Fruit fly (Drosophila melanogaster) whole organism, embryonic: ENCODE data around the gene Cdc7.

Experiments
- ATbp ChIP-seq: fragments of 200-800 bp; sonication (Bioruptor generic); optimal IDR thresholded peaks from 2 replicates; lab custom pipeline; 2017; ENCODE audit warnings: missing biosample characterization, mild to moderate bottlenecking, missing genetic modification characterization, missing genetic modification reagents
- Atf-2 ChIP-seq: fragments of 200-800 bp; sonication (Bioruptor generic); optimal IDR thresholded peaks from 2 replicates; lab custom pipeline; 2016; ENCODE audit warnings: missing biosample characterization, missing genetic modification characterization
- C15 ChIP-seq: fragments of 200-800 bp; sonication (Bioruptor generic); IDR thresholded peaks from 3 replicates; pipeline ENCODE4 v1.3.6; 2022; ENCODE audit warnings: missing biosample characterization, missing genetic modification characterization
- CG10543 ChIP-seq: fragments of 200-800 bp; sonication (Bioruptor generic); optimal IDR thresholded peaks from 3 replicates; lab custom pipeline; 2017; ENCODE audit warnings: missing biosample characterization, mild to moderate bottlenecking, missing genetic modification characterization, moderate library complexity
- CG11696 ChIP-seq: fragments of 200-800 bp; sonication (Bioruptor generic); IDR thresholded peaks from 2 replicates; pipeline ENCODE4 v1.3.6; 2022; ENCODE audit warnings: missing biosample characterization, missing genetic modification characterization
- CG11723 ChIP-seq: fragments of 200-800 bp; sonication (Bioruptor generic); optimal IDR thresholded peaks from 2 replicates; lab custom pipeline; 2017; ENCODE audit warnings: missing biosample characterization, mild to moderate bottlenecking, missing genetic modification characterization
- CG1233 ChIP-seq: fragments of 200-800 bp; sonication (Bioruptor generic); optimal IDR thresholded peaks from 4 replicates; lab custom pipeline; 2018; ENCODE audit warnings: missing biosample characterization, mild to moderate bottlenecking, missing genetic modification characterization
- CG13296 ChIP-seq: fragments of 200-800 bp; sonication (Bioruptor generic); optimal IDR thresholded peaks from 3 replicates; lab custom pipeline; 2018; ENCODE audit warnings: missing biosample characterization, mild to moderate bottlenecking, missing genetic modification characterization
- CG13424 ChIP-seq: fragments of 200-800 bp; sonication (Bioruptor generic); optimal IDR thresholded peaks from 2 replicates; lab custom pipeline; 2019; ENCODE audit warnings: missing biosample characterization, mild to moderate bottlenecking, missing genetic modification characterization, moderate library complexity
- CG14050 ChIP-seq: fragments of 200-800 bp; sonication (Bioruptor generic); IDR thresholded peaks from 3 replicates; pipeline ENCODE4 v1.3.6; 2022; ENCODE audit warnings: missing biosample characterization, missing genetic modification characterization
- CG14710 ChIP-seq: fragments of 200-800 bp; sonication (Bioruptor generic); optimal IDR thresholded peaks from 3 replicates; lab custom pipeline; 2019; ENCODE audit warnings: missing biosample characterization, mild to moderate bottlenecking, missing genetic modification characterization, moderate library complexity
- CG14965 ChIP-seq: fragments of 200-800 bp; sonication (Bioruptor generic); optimal IDR thresholded peaks from 2 replicates; lab custom pipeline; 2016; ENCODE audit warnings: missing biosample characterization, missing genetic modification characterization, borderline replicate concordance
- CG15269 ChIP-seq: fragments of 200-800 bp; sonication (Bioruptor generic); optimal IDR thresholded peaks from 2 replicates; lab custom pipeline; 2018; ENCODE audit warnings: missing biosample characterization, mild to moderate bottlenecking, missing genetic modification characterization, moderate library complexity
- CG16779 ChIP-seq: fragments of 200-800 bp; sonication (Bioruptor generic); IDR thresholded peaks from 2 replicates; pipeline ENCODE4 v1.3.6; 2022; ENCODE audit warnings: missing biosample characterization, missing genetic modification characterization
- CG16813 ChIP-seq: fragments of 200-800 bp; sonication (Bioruptor generic); IDR thresholded peaks from 3 replicates; pipeline ENCODE4 v1.3.6; 2022; ENCODE audit warnings: missing biosample characterization, missing genetic modification characterization; ENCODE audit not compliant: partially characterized antibody
- CG17359 ChIP-seq: fragments of 200-800 bp; sonication (Bioruptor generic); optimal IDR thresholded peaks from 3 replicates; lab custom pipeline; 2018; ENCODE audit warnings: missing biosample characterization, mild to moderate bottlenecking, missing genetic modification characterization, moderate library complexity
- CG17802 ChIP-seq: fragments of 200-800 bp; sonication (Bioruptor generic); optimal IDR thresholded peaks from 2 replicates; lab custom pipeline; 2018; ENCODE audit warnings: missing biosample characterization, mild to moderate bottlenecking, missing genetic modification characterization, moderate library complexity
- CG31365 ChIP-seq: fragments of 200-800 bp; sonication (Bioruptor generic); optimal IDR thresholded peaks from 2 replicates; lab custom pipeline; 2018; ENCODE audit warnings: missing biosample characterization, mild to moderate bottlenecking, missing genetic modification characterization
- CG33213 ChIP-seq: fragments of 200-800 bp; sonication (Bioruptor generic); optimal IDR thresholded peaks from 3 replicates; lab custom pipeline; 2016; ENCODE audit warnings: missing biosample characterization, missing genetic modification characterization
- CG3847 ChIP-seq: fragments of 200-800 bp; sonication (Bioruptor generic); IDR thresholded peaks from 2 replicates; pipeline ENCODE4 v1.3.6; 2022; ENCODE audit warnings: missing biosample characterization, missing genetic modification characterization
- CG4617 ChIP-seq: fragments of 200-800 bp; sonication (Bioruptor generic); optimal IDR thresholded peaks from 3 replicates; lab custom pipeline; 2016; ENCODE audit warnings: missing biosample characterization, missing genetic modification characterization, borderline replicate concordance
- CG5180 ChIP-seq: fragments of 200-800 bp; sonication (Bioruptor generic); optimal IDR thresholded peaks from 3 replicates; lab custom pipeline; 2017; ENCODE audit warnings: missing biosample characterization, missing genetic modification characterization, mild to moderate bottlenecking, moderate library complexity, missing genetic modification reagents
- CG5953 ChIP-seq: fragments of 200-800 bp; sonication (Bioruptor generic); IDR thresholded peaks from 2 replicates; pipeline ENCODE4 v1.3.6; 2022; ENCODE audit warnings: missing biosample characterization, missing genetic modification characterization
- CG7928 ChIP-seq: fragments of 200-800 bp; sonication (Bioruptor generic); optimal IDR thresholded peaks from 2 replicates; lab custom pipeline; 2017; ENCODE audit warnings: missing biosample characterization, mild to moderate bottlenecking, missing genetic modification characterization
- CG8765 ChIP-seq: fragments of 200-800 bp; sonication (Bioruptor generic); IDR thresholded peaks from 2 replicates; pipeline ENCODE4 v1.3.6; 2022; ENCODE audit warnings: missing biosample characterization, missing genetic modification characterization
- CG8924 ChIP-seq: fragments of 200-800 bp; optimal IDR thresholded peaks from 3 replicates; lab custom pipeline; 2019; ENCODE audit warnings: missing biosample characterization, mild to moderate bottlenecking, missing genetic modification characterization, moderate library complexity
- Camta ChIP-seq: fragments of 200-800 bp; sonication (Bioruptor generic); optimal IDR thresholded peaks from 2 replicates; lab custom pipeline; 2016; ENCODE audit warnings: missing biosample characterization, missing genetic modification characterization
- Deaf1 ChIP-seq: fragments of 200-800 bp; optimal IDR thresholded peaks from 3 replicates; lab custom pipeline; 2019; ENCODE audit warnings: missing biosample characterization, mild to moderate bottlenecking, missing genetic modification characterization, moderate library complexity
- Ets97D ChIP-seq: fragments of 200-800 bp; sonication (Bioruptor generic); optimal IDR thresholded peaks from 3 replicates; lab custom pipeline; 2016; ENCODE audit warnings: missing biosample characterization, missing genetic modification characterization
- HLHmδ ChIP-seq: fragments of 200-800 bp; sonication (Bioruptor generic); optimal IDR thresholded peaks from 2 replicates; lab custom pipeline; 2018; ENCODE audit warnings: missing biosample characterization, mild to moderate bottlenecking, missing genetic modification characterization, moderate library complexity
- Hmx ChIP-seq: fragments of 200-800 bp; sonication (Bioruptor generic); optimal IDR thresholded peaks from 2 replicates; lab custom pipeline; 2016; ENCODE audit warnings: missing biosample characterization, missing genetic modification characterization
- MTF-1 ChIP-seq: fragments of 200-800 bp; sonication (Bioruptor generic); optimal IDR thresholded peaks from 2 replicates; lab custom pipeline; 2018; ENCODE audit warnings: missing biosample characterization, mild to moderate bottlenecking, missing genetic modification characterization, borderline replicate concordance
- Max ChIP-seq: fragments of 200-800 bp; sonication (Bioruptor generic); optimal IDR thresholded peaks from 2 replicates; lab custom pipeline; 2016; ENCODE audit warnings: missing biosample characterization, mild to moderate bottlenecking, missing genetic modification characterization
- NFAT ChIP-seq: fragments of 200-800 bp; sonication (Bioruptor generic); IDR thresholded peaks from 2 replicates; pipeline ENCODE4 v1.3.6; 2022; ENCODE audit warnings: missing biosample characterization, missing genetic modification characterization
- Vsx1 ChIP-seq: fragments of 200-800 bp; sonication (Bioruptor generic); optimal IDR thresholded peaks from 2 replicates; lab custom pipeline; 2017; ENCODE audit warnings: missing biosample characterization, mild to moderate bottlenecking, missing genetic modification characterization, missing genetic modification reagents
- YL-1 ChIP-seq: fragments of 200-800 bp; sonication (Bioruptor generic); optimal IDR thresholded peaks from 3 replicates; lab custom pipeline; 2017; ENCODE audit warnings: missing biosample characterization, mild to moderate bottlenecking, missing genetic modification characterization
- cad ChIP-seq: fragments of >200 bp; optimal IDR thresholded peaks from 2 replicates; lab custom pipeline; 2017; ENCODE audit warnings: missing biosample characterization, missing genetic modification characterization
- chn ChIP-seq: fragments of 200-800 bp; sonication (Bioruptor generic); optimal IDR thresholded peaks from 2 replicates; lab custom pipeline; 2016; ENCODE audit warnings: missing biosample characterization, missing genetic modification characterization
- crc ChIP-seq: fragments of 200-800 bp; sonication (Bioruptor generic); optimal IDR thresholded peaks from 2 replicates; lab custom pipeline; 2016; ENCODE audit warnings: missing biosample characterization, missing genetic modification characterization
- dan ChIP-seq: fragments of 200-800 bp; sonication (Bioruptor generic); IDR thresholded peaks from 2 replicates; pipeline ENCODE4 v1.3.6; 2022; ENCODE audit warnings: missing biosample characterization, missing genetic modification characterization
- ems ChIP-seq: fragments of 200-800 bp; sonication (Bioruptor generic); optimal IDR thresholded peaks from 3 replicates; lab custom pipeline; 2016; ENCODE audit warnings: missing biosample characterization, missing genetic modification characterization
- gce ChIP-seq: fragments of 200-800 bp; sonication (Bioruptor generic); IDR thresholded peaks from 3 replicates; pipeline ENCODE4 v1.3.6; 2022; ENCODE audit warnings: missing biosample characterization, missing genetic modification characterization
- gcm2 ChIP-seq: fragments of 200-800 bp; sonication (Bioruptor generic); optimal IDR thresholded peaks from 2 replicates; lab custom pipeline; 2016; ENCODE audit warnings: missing biosample characterization, missing genetic modification characterization
- gsb ChIP-seq: fragments of 200-800 bp; sonication (Bioruptor generic); IDR thresholded peaks from 2 replicates; pipeline ENCODE4 v1.3.6; 2022; ENCODE audit warnings: missing biosample characterization, missing genetic modification characterization
- ken ChIP-seq: fragments of 200-800 bp; sonication (Bioruptor generic); IDR thresholded peaks from 3 replicates; pipeline ENCODE4 v1.3.6; 2022; ENCODE audit warnings: missing biosample characterization, missing genetic modification characterization
- luna ChIP-seq: fragments of 200-800 bp; sonication (Bioruptor generic); optimal IDR thresholded peaks from 2 replicates; lab custom pipeline; 2016; ENCODE audit warnings: missing biosample characterization, missing genetic modification characterization
- sc ChIP-seq, 3 experiments: fragments of >200 bp in 2 of 3; fragments of 200-800 bp in 1 of 3; sonication (Bioruptor generic) in 1 of 3; optimal IDR thresholded peaks; 2 replicates in 2 of 3; 3 replicates in 1 of 3; lab custom pipeline; 2017; ENCODE audit warnings: mild to moderate bottlenecking in 1 of 3, missing biosample characterization in 1 of 3, missing genetic modification characterization in 1 of 3, missing genetic modification reagents in 1 of 3
- slp2 ChIP-seq: fragments of 200-800 bp; sonication (Bioruptor generic); optimal IDR thresholded peaks from 2 replicates; lab custom pipeline; 2016; ENCODE audit warnings: missing biosample characterization, missing genetic modification characterization
- sob ChIP-seq: fragments of 200-800 bp; sonication (Bioruptor generic); IDR thresholded peaks from 2 replicates; pipeline ENCODE4 v1.3.6; 2022; ENCODE audit warnings: missing biosample characterization, missing genetic modification characterization
- vvl ChIP-seq: fragments of 200-800 bp; sonication (Bioruptor generic); IDR thresholded peaks from 2 replicates; pipeline ENCODE4 v1.3.6; 2022; ENCODE audit warnings: missing biosample characterization, missing genetic modification characterization
- wor ChIP-seq: fragments of 200-800 bp; sonication (Bioruptor generic); IDR thresholded peaks from 2 replicates; pipeline ENCODE4 v1.3.6; 2022; ENCODE audit warnings: missing biosample characterization, missing genetic modification characterization

The Cdc7 gene

DNA sequence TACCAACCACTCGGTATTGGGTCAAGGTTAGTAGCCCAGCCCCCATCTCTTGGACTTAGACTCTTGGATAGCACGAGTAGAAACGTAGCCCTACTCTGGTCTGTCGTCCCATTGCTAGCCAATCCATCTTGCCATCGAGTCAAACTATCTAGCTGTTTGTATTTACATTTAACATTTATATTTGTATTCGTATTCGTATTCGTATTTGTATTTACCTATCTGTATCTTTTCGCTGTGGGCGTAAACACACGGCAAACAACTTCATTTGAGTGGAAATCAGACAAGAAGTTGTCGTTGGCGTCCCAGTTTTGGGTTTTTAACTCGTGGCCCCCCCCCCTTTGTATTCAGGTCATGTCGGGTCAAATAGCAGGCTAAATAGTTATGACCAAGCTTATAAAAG lies 40.1 kb upstream of the Cdc7 start (continued):
- no peak for TF ChIP-seq CG3847 (GFP tag; lab: Robert Waterston, UW)
- TF ChIP-seq CG14965 (GFP tag; lab: Kevin White, UChicago), result peak; percentile 4
- TF ChIP-seq CG16779 (GFP tag; lab: Robert Waterston, UW), result no peak
- TF ChIP-seq CG33213 (GFP tag; lab: Kevin White, UChicago), result peak; percentile 22
- no peak for TF ChIP-seq CG7928 (GFP tag; lab: Kevin White, UChicago)
- no peak for TF ChIP-seq CG16813
- TF ChIP-seq gcm2, result no peak
- TF ChIP-seq vvl (GFP tag; lab: Robert Waterston, UW), result peak; percentile 34; the same call in 1 of the 2 replicates
- peak; percentile 37 for TF ChIP-seq CG15269 (tag; lab: Kevin White, UChicago)
- TF ChIP-seq C15 (GFP tag; lab: Robert Waterston, UW), result no peak
- no peak for TF ChIP-seq CG17802 (tag; lab: Kevin White, UChicago)
- no peak for TF ChIP-seq slp2 (GFP tag; lab: Kevin White, UChicago)
- no peak for TF ChIP-seq CG11723 (GFP tag; lab: Kevin White, UChicago)
- no peak for TF ChIP-seq Camta (GFP tag; lab: Kevin White, UChicago)
- no peak for TF ChIP-seq CG5953 (GFP tag; lab: Robert Waterston, UW)
- TF ChIP-seq NFAT (GFP tag; lab: Robert Waterston, UW), result no peak
- no peak for TF ChIP-seq Atf-2 (GFP tag; lab: Kevin White, UChicago)
- peak; percentile 14 for TF ChIP-seq CG17359
- TF ChIP-seq MTF-1, result peak; percentile 11

DNA sequence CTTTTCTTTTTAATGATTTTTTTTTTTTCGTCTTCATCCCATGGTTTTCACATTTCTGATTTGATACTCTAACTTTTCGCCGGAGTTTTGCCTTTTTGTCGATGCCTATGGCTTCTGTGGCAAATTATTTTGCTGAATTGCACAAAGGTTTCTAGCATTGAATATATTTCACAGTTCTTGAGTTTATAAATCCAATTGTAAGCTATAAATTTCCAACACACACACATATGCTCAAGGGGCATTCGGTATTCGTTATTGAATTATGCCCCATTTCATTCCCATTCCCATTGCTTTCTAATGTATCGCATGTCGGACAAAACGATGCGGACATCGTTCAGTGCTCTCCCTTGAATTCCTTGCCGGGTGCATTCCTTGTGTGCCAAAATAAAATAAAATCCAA lies 38.9 kb upstream of the Cdc7 start:
- TF ChIP-seq crc (GFP tag; lab: Kevin White, UChicago) (peak; percentile 28), CG1233 (peak; percentile 7), luna (GFP tag; lab: Kevin White, UChicago) (no peak), HLHmδ (no peak), CG13296 (GFP tag; lab: Kevin White, UChicago) (no peak), Hmx (GFP tag; lab: Kevin White, UChicago) (no peak), Max (no peak), dan (GFP tag; lab: Robert Waterston, UW) (no peak; the same call in 1 of the 2 replicates), cad (GFP tag; lab: Kevin White, UChicago) (no peak), CG10543 (GFP tag; lab: Kevin White, UChicago) (no peak), chn (GFP tag; lab: Kevin White, UChicago) (peak; percentile 22), CG14050 (GFP tag; lab: Robert Waterston, UW) (no peak), ken (GFP tag; lab: Robert Waterston, UW) (peak; percentile 67), CG8924 (tag; lab: Kevin White, UChicago) (peak; percentile 40), sc (optimal IDR thresholded peaks at IDR 0.05; lab: Kevin White, UChicago) (no peak), sc (GFP tag; optimal IDR thresholded peaks at IDR 0.05; lab: Kevin White, UChicago) (peak; percentile 25), YL-1 (no peak), ems (GFP tag; lab: Kevin White, UChicago) (no peak), wor (GFP tag; lab: Robert Waterston, UW) (peak; percentile 53), sob (GFP tag; lab: Robert Waterston, UW) (peak; percentile 12; the same call in 1 of the 2 replicates), CG5180 (GFP tag; lab: Kevin White, UChicago) (peak; percentile 3), ATbp (GFP tag; lab: Kevin White, UChicago) (peak; percentile 36), CG11696 (GFP tag; lab: Robert Waterston, UW) (0 out of 2 replicates have a peak, but pooled peaks have one; percentile 28), gsb (GFP tag; lab: Robert Waterston, UW) (no peak), Ets97D (no peak), Deaf1 (tag; lab: Kevin White, UChicago) (no peak), gce (GFP tag; lab: Robert Waterston, UW) (no peak), CG4617 (GFP tag; lab: Kevin White, UChicago) (no peak), CG14710 (peak; percentile 49), Vsx1 (GFP tag; lab: Kevin White, UChicago) (no peak), CG8765 (GFP tag; lab: Robert Waterston, UW) (no peak), CG13424 (tag; lab: Kevin White, UChicago) (peak; percentile 36), CG31365 (tag; lab: Kevin White, UChicago) (no peak)
